Comparison of ENCODE assay signal across 7 worm cellular contexts in the genomic region with DNA sequence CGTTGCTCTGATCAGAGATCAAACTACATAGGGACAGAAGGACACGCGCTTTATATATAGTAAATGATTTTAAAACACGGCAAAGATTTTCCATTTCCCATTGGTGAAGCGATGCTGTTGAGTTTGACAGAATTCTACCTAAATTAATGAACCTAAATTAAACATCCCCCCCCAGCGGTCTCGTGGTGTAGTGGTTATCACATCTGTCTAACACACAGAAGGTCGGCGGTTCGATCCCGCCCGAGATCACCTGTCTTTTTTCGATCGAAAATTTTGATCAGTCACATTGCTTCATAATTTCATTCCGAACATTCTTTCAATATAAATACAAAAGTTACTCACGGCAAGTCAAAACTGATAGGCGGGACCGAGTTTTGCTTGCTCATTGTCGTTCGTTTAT.
A peak's percentile ranks its signal among the peaks of the same experiment; 100 is the strongest.
TF ChIP-seq lines count a peak whose summit lies in the region.
"Not testable (repeated sequence)": the region's sequence is repeated elsewhere in the genome, so short reads cannot be mapped to it uniquely, and the experiment has no call there.

No protein-coding gene starts in this region.

TF ChIP-seq in whole organism, L1 larva, 84 proteins besides CTCF, POLR2A, EP300 and RAD21:
- TF ChIP-seq efl-1 (optimal IDR thresholded peaks at IDR 0.05; lab: Kevin White, UChicago): not testable (repeated sequence)
- TF ChIP-seq efl-1 (GFP tag; optimal IDR thresholded peaks at IDR 0.05 in 1 of 2; lab: Kevin White, UChicago): peak in 1 of 2 experiments; percentile 69
- TF ChIP-seq snu-23 (GFP tag; optimal IDR thresholded peaks at IDR 0.05; lab: Kevin White, UChicago): peak; percentile 5
- peak; percentile 58 for TF ChIP-seq nhr-85 (tag; lab: Kevin White, UChicago)

TF ChIP-seq in whole organism, L2 larva, 48 proteins besides CTCF, POLR2A, EP300 and RAD21:
- TF ChIP-seq fos-1 (tag; optimal IDR thresholded peaks at IDR 0.05; lab: Kevin White, UChicago): peak; percentile 3

TF ChIP-seq in whole organism, L3 larva, 47 proteins besides CTCF, POLR2A, EP300 and RAD21:
- TF ChIP-seq nhr-43 (tag; optimal IDR thresholded peaks at IDR 0.05; lab: Kevin White, UChicago; ENCODE audit: poor library complexity, severe bottlenecking) (peak; percentile 6), elt-2 (tag; optimal IDR thresholded peaks at IDR 0.05; lab: Kevin White, UChicago) (peak; percentile 19)

TF ChIP-seq in whole organism, L4 larva, 104 proteins besides CTCF, POLR2A, EP300 and RAD21 (continues in another document):
- TF ChIP-seq D1046.2 (GFP tag; IDR thresholded peaks at IDR 0.05; lab: Robert Waterston, UW) (0 out of 2 replicates have a peak, but pooled peaks have one; percentile 26), unc-62 (GFP tag; optimal IDR thresholded peaks at IDR 0.05 in 1 of 2; lab: Kevin White, UChicago) (peak in 1 of 2 experiments; percentile 15), vab-7 (GFP tag; IDR thresholded peaks at IDR 0.05; lab: Robert Waterston, UW) (peak; percentile 41; the same call in 1 of the 2 replicates), ceh-44 (GFP tag; IDR thresholded peaks at IDR 0.05; lab: Robert Waterston, UW) (peak; percentile 58; the same call in 1 of the 2 replicates), snpc-1.2 (GFP tag; IDR thresholded peaks at IDR 0.05; lab: Robert Waterston, UW) (peak; percentile 48; the same call in 1 of the 2 replicates), Y48G9A.11 (GFP tag; IDR thresholded peaks at IDR 0.05; lab: Robert Waterston, UW) (peak; percentile 12; the same call in 1 of the 2 replicates), dmd-8 (GFP tag; IDR thresholded peaks at IDR 0.05; lab: Robert Waterston, UW) (0 out of 2 replicates have a peak, but pooled peaks have one; percentile 50), zfp-3 (GFP tag; conservative IDR thresholded peaks at IDR 0.05; lab: Robert Waterston, UW) (0 out of 2 replicates have a peak, but pooled peaks have one; percentile 39), hlh-30 (tag; optimal IDR thresholded peaks at IDR 0.05; lab: Kevin White, UChicago; ENCODE audit: insufficient read depth) (peak; percentile 77), mes-2 (tag; optimal IDR thresholded peaks at IDR 0.05; lab: Kevin White, UChicago; ENCODE audit: poor library complexity, severe bottlenecking) (peak; percentile 46), dve-1 (tag; optimal IDR thresholded peaks at IDR 0.05; lab: Kevin White, UChicago; ENCODE audit: insufficient read depth) (peak; percentile 27), dmd-6 (GFP tag; IDR thresholded peaks at IDR 0.05; lab: Robert Waterston, UW) (peak; percentile 33; the same call in 1 of the 2 replicates), daf-16 (tag; optimal IDR thresholded peaks at IDR 0.05; lab: Kevin White, UChicago) (peak; percentile 30)
- not testable (repeated sequence) for TF ChIP-seq unc-62 (tag; optimal IDR thresholded peaks at IDR 0.05; lab: Kevin White, UChicago); daf-16 (GFP tag; optimal IDR thresholded peaks at IDR 0.05; lab: Kevin White, UChicago)

TF ChIP-seq in whole organism, early embryonic, 17 proteins besides CTCF, POLR2A, EP300 and RAD21:
- TF ChIP-seq sea-1 (GFP tag; conservative IDR thresholded peaks at IDR 0.05; lab: Robert Waterston, UW) (0 out of 2 replicates have a peak, but pooled peaks have one; percentile 14), tbx-37 (GFP tag; conservative IDR thresholded peaks at IDR 0.05; lab: Robert Waterston, UW) (0 out of 2 replicates have a peak, but pooled peaks have one; percentile 21), pes-1 (GFP tag; IDR thresholded peaks at IDR 0.05; lab: Robert Waterston, UW) (peak; percentile 46; the same call in 1 of the 2 replicates), scrt-1 (GFP tag; IDR thresholded peaks at IDR 0.05; lab: Robert Waterston, UW) (peak; percentile 52; the same call in 1 of the 2 replicates)
TF ChIP-seq in whole organism, early embryonic: peak in this region for 4; not testable (repeated sequence) for 13.

TF ChIP-seq in whole organism, midembryonic, 9 proteins besides CTCF, POLR2A, EP300 and RAD21:
- TF ChIP-seq T22C8.4 (GFP tag; IDR thresholded peaks at IDR 0.05; lab: Robert Waterston, UW) (0 out of 2 replicates have a peak, but pooled peaks have one; percentile 30), flt-1 (GFP tag; IDR thresholded peaks at IDR 0.05; lab: Robert Waterston, UW) (peak; percentile 38; the same call in 1 of the 2 replicates)
TF ChIP-seq in whole organism, midembryonic: peak in this region for 2; not testable (repeated sequence) for 7.

TF ChIP-seq in whole organism, young adult, 124 proteins besides CTCF, POLR2A, EP300 and RAD21:
- TF ChIP-seq ZK185.1 (tag; optimal IDR thresholded peaks at IDR 0.05; lab: Kevin White, UChicago; ENCODE audit: poor library complexity, severe bottlenecking) (peak; percentile 50), pbrm-1 (GFP tag; IDR thresholded peaks at IDR 0.05; lab: Robert Waterston, UW) (peak; percentile 70), hmg-1.2 (GFP tag; IDR thresholded peaks at IDR 0.05; lab: Robert Waterston, UW) (peak; percentile 54), dox-1 (GFP tag; IDR thresholded peaks at IDR 0.05; lab: Robert Waterston, UW) (peak; percentile 62), D2030.7 (GFP tag; IDR thresholded peaks at IDR 0.05; lab: Robert Waterston, UW) (peak; percentile 74), attf-6 (GFP tag; IDR thresholded peaks at IDR 0.05; lab: Robert Waterston, UW) (0 out of 2 replicates have a peak, but pooled peaks have one; percentile 36), lin-26 (GFP tag; IDR thresholded peaks at IDR 0.05; lab: Robert Waterston, UW) (peak; percentile 48; the same call in 1 of the 2 replicates), nhr-80 (tag; optimal IDR thresholded peaks at IDR 0.05; lab: Kevin White, UChicago) (peak; percentile 2), tbp1 (GFP tag; optimal IDR thresholded peaks at IDR 0.05; lab: Kevin White, UChicago) (peak; percentile 86), rpc-1 (optimal IDR thresholded peaks at IDR 0.05; lab: Kevin White, UChicago) (peak; percentile 67), rpc-1 (tag; optimal IDR thresholded peaks at IDR 0.05; lab: Kevin White, UChicago) (peak; percentile 68), nhr-90 (tag; optimal IDR thresholded peaks at IDR 0.05; lab: Kevin White, UChicago) (peak; percentile 21), madf-6 (GFP tag; IDR thresholded peaks at IDR 0.05; lab: Robert Waterston, UW) (peak; percentile 37; the same call in 1 of the 2 replicates), Y56A3A.18 (GFP tag; IDR thresholded peaks at IDR 0.05; lab: Robert Waterston, UW) (0 out of 2 replicates have a peak, but pooled peaks have one; percentile 39), hrde-1 (tag; optimal IDR thresholded peaks at IDR 0.05; lab: Kevin White, UChicago; ENCODE audit: borderline replicate concordance) (peak; percentile 31), nfyb-1 (GFP tag; IDR thresholded peaks at IDR 0.05; lab: Robert Waterston, UW) (peak; percentile 51; the same call in 1 of the 2 replicates), die-1 (tag; optimal IDR thresholded peaks at IDR 0.05; lab: Kevin White, UChicago) (peak; percentile 52), snpc-4 (GFP tag; optimal IDR thresholded peaks at IDR 0.05; lab: Kevin White, UChicago) (peak; percentile 38), snpc-4 (tag; optimal IDR thresholded peaks at IDR 0.05; lab: Kevin White, UChicago) (peak in 2 of 4 experiments; percentile 51 to 78), B0261.1 (tag; optimal IDR thresholded peaks at IDR 0.05; lab: Kevin White, UChicago) (peak; percentile 64)
